Worm (Caenorhabditis elegans): ENCODE measurements around the gene phlp-2.

- no peak for TF ChIP-seq nhr-12 (tag; optimal IDR thresholded peaks at IDR 0.05)
- TF ChIP-seq unc-39 (tag; optimal IDR thresholded peaks at IDR 0.05): no peak
- TF ChIP-seq nhr-25 (tag; optimal IDR thresholded peaks at IDR 0.05): no peak
- TF ChIP-seq R02D3.7 (tag; optimal IDR thresholded peaks at IDR 0.05): no peak
- TF ChIP-seq snpc-4 (tag; optimal IDR thresholded peaks at IDR 0.05): no peak
- TF ChIP-seq ztf-11 (tag; optimal IDR thresholded peaks at IDR 0.05): no peak
- no peak for TF ChIP-seq mdl-1 (tag; optimal IDR thresholded peaks at IDR 0.05)
Observed at ce11 chrIII:4175489-4175888, 33.8 kb upstream of the phlp-2 start.
